Worm (Caenorhabditis elegans) whole organism, mixed stage, embryonic: ENCODE measurements around the gene T19D12.2.

Experiments
- M03D4.4 ChIP-seq: sonication (generic microtip); optimal IDR thresholded peaks from 2 replicates; lab custom pipeline; 2017; ENCODE audit warnings: mild to moderate bottlenecking, missing genetic modification characterization, missing compliant biosample characterization
- bed-3 ChIP-seq: fragments of 200-800 bp; sonication (Bioruptor generic); optimal IDR thresholded peaks from 3 replicates; lab custom pipeline; 2018; ENCODE audit warnings: mild to moderate bottlenecking, missing genetic modification characterization, moderate library complexity, missing compliant biosample characterization
- blmp-1 ChIP-seq: fragments of 150-350 bp; optimal IDR thresholded peaks from 2 replicates; lab custom pipeline; 2014; ENCODE audit warnings: missing biosample characterization, missing genetic modification characterization
- ceh-39 ChIP-seq: fragments of 150-350 bp; optimal IDR thresholded peaks from 2 replicates; lab custom pipeline; 2014; ENCODE audit warnings: missing biosample characterization, missing genetic modification characterization
- ceh-43 ChIP-seq: fragments of 200-800 bp; sonication (Bioruptor generic); optimal IDR thresholded peaks from 2 replicates; lab custom pipeline; 2018; ENCODE audit warnings: mild to moderate bottlenecking, missing genetic modification characterization, moderate library complexity, missing compliant biosample characterization
- ces-1 ChIP-seq: fragments of 150-350 bp; optimal IDR thresholded peaks from 2 replicates; lab custom pipeline; 2014; ENCODE audit warnings: missing biosample characterization, missing genetic modification reagents, missing genetic modification characterization
- cnd-1 ChIP-seq: fragments of 200-800 bp; sonication (Bioruptor generic); optimal IDR thresholded peaks from 2 replicates; lab custom pipeline; 2018; ENCODE audit warnings: mild to moderate bottlenecking, missing genetic modification characterization, missing compliant biosample characterization
- drap-1 ChIP-seq: fragments of 200-800 bp; sonication (Bioruptor generic); optimal IDR thresholded peaks from 3 replicates; lab custom pipeline; 2018; ENCODE audit warnings: mild to moderate bottlenecking, missing genetic modification characterization, missing compliant biosample characterization
- elt-3 ChIP-seq: fragments of 150-350 bp; optimal IDR thresholded peaks from 2 replicates; lab custom pipeline; 2014; ENCODE audit warnings: missing biosample characterization, missing genetic modification characterization
- flh-1 ChIP-seq: fragments of 200-800 bp; sonication (Bioruptor generic); optimal IDR thresholded peaks from 2 replicates; lab custom pipeline; 2018; ENCODE audit warnings: mild to moderate bottlenecking, missing genetic modification characterization, moderate library complexity, missing compliant biosample characterization
- ham-2 ChIP-seq: fragments of 200-800 bp; sonication (Bioruptor generic); optimal IDR thresholded peaks from 2 replicates; lab custom pipeline; 2018; ENCODE audit warnings: mild to moderate bottlenecking, missing genetic modification characterization, missing compliant biosample characterization
- hlh-1 ChIP-seq: fragments of 150-350 bp; optimal IDR thresholded peaks from 2 replicates; lab custom pipeline; 2014; ENCODE audit warnings: missing biosample characterization, missing genetic modification reagents, missing genetic modification characterization
- lin-13 ChIP-seq: fragments of 150-350 bp; optimal IDR thresholded peaks from 2 replicates; lab custom pipeline; 2014; ENCODE audit warnings: missing biosample characterization, missing genetic modification characterization
- lin-32 ChIP-seq: fragments of 200-800 bp; sonication (Bioruptor generic); optimal IDR thresholded peaks from 2 replicates; lab custom pipeline; 2018; ENCODE audit warnings: mild to moderate bottlenecking, missing genetic modification characterization, missing compliant biosample characterization
- lsy-2 ChIP-seq: fragments of 150-350 bp; optimal IDR thresholded peaks from 2 replicates; lab custom pipeline; 2014; ENCODE audit warnings: missing biosample characterization, missing genetic modification characterization
- mab-5 ChIP-seq: fragments of 150-350 bp; optimal IDR thresholded peaks from 2 replicates; lab custom pipeline; 2014; ENCODE audit warnings: missing biosample characterization, missing genetic modification characterization
- mep-1 ChIP-seq: fragments of 150-350 bp; optimal IDR thresholded peaks from 2 replicates; lab custom pipeline; 2017; ENCODE audit warnings: missing biosample characterization, missing genetic modification reagents, missing genetic modification characterization, inconsistent platforms
- mls-2 ChIP-seq: sonication (generic microtip); optimal IDR thresholded peaks from 2 replicates; lab custom pipeline; 2016; ENCODE audit warnings: mild to moderate bottlenecking, missing genetic modification characterization, moderate library complexity, missing compliant biosample characterization
- nhr-12 ChIP-seq: fragments of 150-350 bp; optimal IDR thresholded peaks from 2 replicates; lab custom pipeline; 2014; ENCODE audit warnings: missing biosample characterization, missing genetic modification characterization
- nhr-28 ChIP-seq: fragments of 150-350 bp; optimal IDR thresholded peaks from 2 replicates; lab custom pipeline; 2014; ENCODE audit warnings: missing biosample characterization, missing genetic modification characterization
- sem-2 ChIP-seq: fragments of 200-800 bp; sonication (Bioruptor generic); optimal IDR thresholded peaks from 2 replicates; lab custom pipeline; 2018; ENCODE audit warnings: mild to moderate bottlenecking, missing genetic modification characterization, missing compliant biosample characterization
- snpc-4 ChIP-seq: fragments of 150-350 bp; optimal IDR thresholded peaks from 2 replicates; lab custom pipeline; 2014; ENCODE audit warnings: missing biosample characterization, missing genetic modification characterization
- sptf-1 ChIP-seq: sonication (generic microtip); optimal IDR thresholded peaks from 2 replicates; lab custom pipeline; 2017; ENCODE audit warnings: mild to moderate bottlenecking, missing genetic modification characterization, moderate library complexity, missing compliant biosample characterization
- tbx-8 ChIP-seq: fragments of 200-800 bp; sonication (Bioruptor generic); optimal IDR thresholded peaks from 2 replicates; lab custom pipeline; 2018; ENCODE audit warnings: mild to moderate bottlenecking, missing genetic modification characterization, moderate library complexity, missing compliant biosample characterization
- unc-120 ChIP-seq: sonication (generic microtip); optimal IDR thresholded peaks from 2 replicates; lab custom pipeline; 2017; ENCODE audit warnings: missing genetic modification characterization, missing compliant biosample characterization; ENCODE audit not compliant: poor library complexity, severe bottlenecking
- unc-39 ChIP-seq: fragments of 150-350 bp; optimal IDR thresholded peaks from 2 replicates; lab custom pipeline; 2014; ENCODE audit warnings: missing biosample characterization, missing genetic modification characterization
- unc-62 ChIP-seq: fragments of 150-350 bp; optimal IDR thresholded peaks from 2 replicates; lab custom pipeline; 2014; ENCODE audit warnings: missing biosample characterization, missing genetic modification reagents, missing genetic modification characterization
- zip-8 ChIP-seq: fragments of 150-350 bp; optimal IDR thresholded peaks from 2 replicates; lab custom pipeline; 2014; ENCODE audit warnings: missing biosample characterization, missing genetic modification characterization
- ztf-11 ChIP-seq: fragments of 150-350 bp; optimal IDR thresholded peaks from 2 replicates; lab custom pipeline; 2014; ENCODE audit warnings: missing biosample characterization, missing genetic modification characterization

T19D12.2 gene

DNA sequence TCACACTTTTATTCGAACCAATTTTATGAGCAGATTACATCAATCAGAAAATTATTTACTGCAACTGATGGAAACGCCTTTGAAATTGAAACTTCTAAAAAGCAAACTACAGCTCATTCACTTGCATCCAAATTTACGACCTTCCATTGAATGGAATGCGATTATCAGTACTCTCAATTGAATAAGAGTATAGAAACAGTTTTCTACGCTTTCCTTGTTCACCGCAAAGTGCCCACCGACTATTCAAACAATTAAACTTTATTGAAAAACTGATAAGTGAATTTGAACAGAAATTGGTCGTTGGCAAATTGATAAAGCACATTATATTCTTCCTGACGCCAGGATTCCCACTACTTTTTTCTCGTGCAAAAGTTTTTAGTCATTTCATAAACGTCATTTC lies 4.8 kb downstream of the T19D12.2 start:
- TF ChIP-seq nhr-28 (tag; lab: Kevin White, UChicago) (no peak), M03D4.4 (tag; lab: Kevin White, UChicago) (no peak), sem-2 (GFP tag; lab: Kevin White, UChicago) (no peak), mab-5 (tag; lab: Kevin White, UChicago) (no peak), snpc-4 (no peak), mep-1 (no peak), bed-3 (GFP tag; lab: Kevin White, UChicago) (no peak), mls-2 (no peak), lin-13 (no peak), ztf-11 (tag; lab: Kevin White, UChicago) (no peak), nhr-12 (tag; lab: Kevin White, UChicago) (no peak), ceh-43 (GFP tag; lab: Kevin White, UChicago) (no peak), ces-1 (GFP tag; lab: Kevin White, UChicago) (no peak)

DNA sequence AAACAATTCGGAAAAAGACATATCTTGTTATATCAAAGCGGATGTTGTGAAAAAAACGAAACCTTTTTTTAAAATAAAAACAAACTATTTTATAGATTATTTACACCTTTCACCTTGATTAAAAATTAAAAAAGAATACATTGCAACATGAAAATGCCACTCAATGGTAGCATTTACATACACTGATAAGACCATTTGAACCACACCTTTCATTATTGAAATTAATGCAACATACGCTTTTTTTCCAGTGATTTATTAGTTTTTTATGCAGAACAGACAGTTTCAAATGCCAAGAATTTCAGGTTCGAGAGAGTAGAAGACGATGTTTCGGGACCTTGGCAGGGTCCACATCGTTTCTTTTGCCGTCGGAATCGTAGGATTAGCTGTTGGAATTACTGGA lies 5.5 kb downstream of the T19D12.2 start, which contains the start of gene T19D12.1:
T19D12.1 (plus strand) TSS at position 301 of the 400 bp plus-strand sequence.
- TF ChIP-seq ceh-43 (GFP tag; lab: Kevin White, UChicago) (no peak), bed-3 (GFP tag; lab: Kevin White, UChicago) (no peak), lin-32 (no peak), blmp-1 (tag; lab: Kevin White, UChicago) (no peak)

DNA sequence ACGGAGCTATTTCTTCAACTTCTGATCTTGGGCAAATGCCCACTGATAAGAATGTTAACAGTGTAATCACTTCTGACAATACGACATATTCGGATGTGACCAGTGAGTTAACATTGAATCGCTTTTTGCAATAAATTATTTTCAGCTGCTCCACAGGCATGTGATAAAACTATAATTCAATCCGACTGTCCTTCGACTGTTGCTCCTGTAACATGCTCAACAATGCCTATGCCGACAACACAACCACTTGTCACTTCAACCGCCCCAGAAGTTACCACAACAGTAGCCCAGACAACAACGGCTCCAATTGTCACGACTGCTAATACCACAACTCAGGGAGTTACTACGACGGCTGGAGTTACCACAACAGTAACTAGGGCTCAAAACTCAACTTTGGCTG lies 6.4 kb downstream of the T19D12.2 start:
- TF ChIP-seq blmp-1 (tag; lab: Kevin White, UChicago): no peak
- no peak for TF ChIP-seq sem-2 (GFP tag; lab: Kevin White, UChicago)
- TF ChIP-seq lsy-2 (tag; lab: Kevin White, UChicago): no peak
- TF ChIP-seq, all 35 proteins: peak for 0

DNA sequence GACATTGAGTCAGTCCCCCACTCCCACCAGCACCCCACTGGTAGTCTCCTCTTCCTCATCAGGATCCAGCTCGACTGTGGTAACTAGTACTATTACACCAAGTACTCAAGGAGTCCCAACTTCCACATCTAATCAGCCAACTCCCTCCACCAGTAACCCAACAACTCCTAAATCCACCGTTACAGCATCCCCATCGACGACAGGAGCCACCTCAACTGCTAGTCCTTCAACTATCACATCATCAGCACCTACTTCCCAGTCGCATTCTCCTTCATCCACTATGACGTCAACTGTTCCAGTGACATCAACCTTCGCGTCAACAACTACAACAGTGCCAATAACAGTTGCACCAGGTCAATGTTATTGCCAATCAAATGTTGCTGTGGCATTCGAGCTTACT lies 7.4 kb downstream of the T19D12.2 start:
- no peak for TF ChIP-seq sptf-1 (tag; lab: Kevin White, UChicago)
- TF ChIP-seq elt-3 (tag; lab: Kevin White, UChicago): no peak
- TF ChIP-seq ztf-11 (tag; lab: Kevin White, UChicago): no peak
- no peak for TF ChIP-seq cnd-1
- TF ChIP-seq flh-1 (GFP tag; lab: Kevin White, UChicago): no peak
- TF ChIP-seq unc-120: no peak
- TF ChIP-seq hlh-1 (tag; lab: Kevin White, UChicago): no peak
- no peak for TF ChIP-seq unc-62 (GFP tag; lab: Kevin White, UChicago)
- TF ChIP-seq lin-32: no peak
- no peak for TF ChIP-seq M03D4.4 (tag; lab: Kevin White, UChicago)
- TF ChIP-seq mep-1: no peak
- TF ChIP-seq blmp-1 (tag; lab: Kevin White, UChicago): no peak
- no peak for TF ChIP-seq unc-39

DNA sequence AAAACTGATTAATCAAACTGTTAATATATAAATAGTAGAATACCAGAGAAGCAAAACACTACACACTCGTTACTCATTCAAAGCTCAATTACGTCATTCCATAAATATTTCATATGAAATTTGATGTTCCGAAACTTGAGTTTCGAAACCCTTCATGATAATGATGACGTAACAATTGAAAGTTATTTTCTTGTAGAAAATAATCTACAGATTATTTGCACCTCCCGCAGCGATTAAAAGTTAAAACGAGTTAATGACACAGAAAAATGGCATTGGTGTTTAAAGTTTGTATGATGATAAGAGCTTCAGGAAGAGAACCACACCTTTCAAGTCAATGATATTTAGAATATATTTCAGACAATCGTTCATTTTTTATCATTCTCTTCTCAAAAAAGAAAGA lies 12.8 kb downstream of the T19D12.2 start, which contains the start of gene H43E16.1:
H43E16.1 (plus strand) TSS at position 375 of the 400 bp plus-strand sequence.
- peak; percentile 97 for TF ChIP-seq zip-8 (tag; lab: Kevin White, UChicago)
- TF ChIP-seq M03D4.4 (tag; lab: Kevin White, UChicago): no peak
- TF ChIP-seq, all 35 proteins: peak for 1

DNA sequence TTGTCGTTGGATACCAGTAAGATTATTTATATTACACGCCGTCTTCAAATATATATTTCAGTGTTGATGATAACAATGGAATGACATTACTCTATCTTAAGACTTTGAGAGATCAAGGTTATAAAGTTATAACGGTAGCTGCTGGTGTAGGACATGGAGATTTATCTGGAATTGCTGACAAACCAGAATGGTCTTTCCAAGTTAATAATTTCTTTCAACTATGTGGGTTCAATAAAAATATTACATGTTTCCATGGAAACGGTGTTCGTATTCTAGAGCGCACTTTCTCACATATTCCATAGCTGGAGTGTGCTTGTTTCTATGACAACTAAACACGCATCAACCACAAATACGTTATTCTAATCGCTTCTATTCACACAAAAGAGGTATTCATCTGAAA lies 18.6 kb downstream of the T19D12.2 start, which contains the start of gene ift-74:
ift-74 (plus strand) TSS at position 301 of the 400 bp plus-strand sequence.
- TF ChIP-seq hlh-1 (tag; lab: Kevin White, UChicago) (no peak), sptf-1 (tag; lab: Kevin White, UChicago) (no peak), ham-2 (GFP tag; lab: Kevin White, UChicago) (no peak), unc-62 (GFP tag; lab: Kevin White, UChicago) (no peak), ceh-43 (GFP tag; lab: Kevin White, UChicago) (no peak), ceh-39 (no peak), mab-5 (tag; lab: Kevin White, UChicago) (no peak), ces-1 (GFP tag; lab: Kevin White, UChicago) (no peak), unc-39 (no peak), tbx-8 (no peak), drap-1 (GFP tag; lab: Kevin White, UChicago) (no peak), nhr-12 (tag; lab: Kevin White, UChicago) (no peak), mls-2 (no peak), blmp-1 (tag; lab: Kevin White, UChicago) (no peak)
